Worm (Caenorhabditis elegans): ENCODE results near the gene T27F7.12.

The T27F7.12 gene

DNA sequence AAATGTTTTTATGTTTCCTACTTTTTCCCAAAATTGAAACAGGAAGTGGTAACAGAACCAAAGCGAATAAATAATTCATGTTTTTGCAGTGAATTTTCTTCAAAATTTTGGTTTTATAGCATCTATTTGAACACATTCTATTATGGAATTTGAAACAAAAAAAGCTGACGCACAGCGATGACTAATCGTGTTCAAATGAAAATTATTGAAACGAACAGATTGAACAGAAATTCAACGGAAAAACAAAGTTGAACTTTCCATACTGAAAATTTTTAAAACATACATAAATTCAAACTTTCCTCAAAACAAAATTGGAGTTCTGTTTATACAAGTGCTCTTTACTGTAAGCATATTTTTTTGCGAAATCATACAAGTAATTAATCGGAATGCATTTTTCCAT lies 22.1 kb downstream of the T27F7.12 start, which contains the start of gene F59A6.12:
Gene F59A6.12, minus strand, starts transcription at position 101 of the 400 bp plus-strand sequence.
- no peak for TF ChIP-seq mep-1 (tag; optimal IDR thresholded peaks at IDR 0.05)
- TF ChIP-seq snpc-4 (tag; optimal IDR thresholded peaks at IDR 0.05), result no peak
- TF ChIP-seq sptf-1 (tag; optimal IDR thresholded peaks at IDR 0.05), result no peak
- no peak for TF ChIP-seq zip-8 (tag; optimal IDR thresholded peaks at IDR 0.05)
- no peak for TF ChIP-seq pha-4 (tag; optimal IDR thresholded peaks at IDR 0.05)
- TF ChIP-seq nhr-76 (tag; optimal IDR thresholded peaks at IDR 0.05), result no peak
- no peak for TF ChIP-seq sem-2 (GFP tag; optimal IDR thresholded peaks at IDR 0.05)
- TF ChIP-seq unc-62 (GFP tag; optimal IDR thresholded peaks at IDR 0.05), result no peak
- no peak for TF ChIP-seq tbx-8 (GFP tag; optimal IDR thresholded peaks at IDR 0.05)
- no peak for TF ChIP-seq mab-5 (tag; optimal IDR thresholded peaks at IDR 0.05)
- TF ChIP-seq nhr-12 (tag; optimal IDR thresholded peaks at IDR 0.05), result no peak
- no peak for TF ChIP-seq ceh-39 (tag; optimal IDR thresholded peaks at IDR 0.05)
- TF ChIP-seq lin-13 (tag; optimal IDR thresholded peaks at IDR 0.05), result no peak
- no peak for TF ChIP-seq blmp-1 (tag; optimal IDR thresholded peaks at IDR 0.05)
- TF ChIP-seq ceh-83 (GFP tag; optimal IDR thresholded peaks at IDR 0.05), result no peak
- TF ChIP-seq elt-1 (tag; optimal IDR thresholded peaks at IDR 0.05; ENCODE audit: borderline replicate concordance, insufficient read depth), result no peak
- no peak for TF ChIP-seq ceh-43 (GFP tag; optimal IDR thresholded peaks at IDR 0.05)
- TF ChIP-seq nhr-28 (tag; optimal IDR thresholded peaks at IDR 0.05), result no peak
- no peak for TF ChIP-seq cnd-1 (tag; optimal IDR thresholded peaks at IDR 0.05)

DNA sequence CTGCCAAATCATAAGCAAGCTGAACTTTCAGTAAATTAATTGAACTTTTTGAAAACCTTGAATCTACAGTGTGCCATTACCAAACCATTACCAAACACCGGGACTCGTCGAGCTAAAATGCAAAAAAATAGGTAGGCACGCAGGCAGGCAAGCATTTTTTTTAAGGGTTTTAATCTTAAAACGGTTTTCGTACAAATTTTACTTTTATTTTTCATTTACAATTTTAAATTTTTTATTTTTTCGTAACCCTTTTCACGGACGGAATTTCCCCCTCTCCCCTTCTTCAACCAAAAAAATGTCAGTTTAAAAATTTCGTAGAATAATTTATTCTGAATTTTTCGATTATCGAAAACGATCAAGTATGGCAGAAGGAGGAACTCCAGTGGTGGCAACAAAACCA lies 24.5 kb downstream of the T27F7.12 start, which contains the start of gene F59A6.2:
Gene F59A6.2, plus strand, starts transcription at position 301 of the 400 bp plus-strand sequence.
- TF ChIP-seq mep-1 (tag; optimal IDR thresholded peaks at IDR 0.05) (no peak), unc-120 (tag; optimal IDR thresholded peaks at IDR 0.05; ENCODE audit: poor library complexity, severe bottlenecking) (no peak), pha-4 (tag; optimal IDR thresholded peaks at IDR 0.05) (no peak), ceh-43 (GFP tag; optimal IDR thresholded peaks at IDR 0.05) (no peak), lin-13 (tag; optimal IDR thresholded peaks at IDR 0.05) (no peak), M03D4.4 (tag; optimal IDR thresholded peaks at IDR 0.05) (no peak), unc-62 (GFP tag; optimal IDR thresholded peaks at IDR 0.05) (no peak), lsy-2 (tag; optimal IDR thresholded peaks at IDR 0.05) (no peak), zip-8 (tag; optimal IDR thresholded peaks at IDR 0.05) (no peak), bed-3 (GFP tag; optimal IDR thresholded peaks at IDR 0.05) (no peak), elt-3 (tag; optimal IDR thresholded peaks at IDR 0.05) (no peak), mab-5 (tag; optimal IDR thresholded peaks at IDR 0.05) (no peak), lin-32 (GFP tag; optimal IDR thresholded peaks at IDR 0.05) (no peak), flh-1 (GFP tag; optimal IDR thresholded peaks at IDR 0.05) (no peak)

DNA sequence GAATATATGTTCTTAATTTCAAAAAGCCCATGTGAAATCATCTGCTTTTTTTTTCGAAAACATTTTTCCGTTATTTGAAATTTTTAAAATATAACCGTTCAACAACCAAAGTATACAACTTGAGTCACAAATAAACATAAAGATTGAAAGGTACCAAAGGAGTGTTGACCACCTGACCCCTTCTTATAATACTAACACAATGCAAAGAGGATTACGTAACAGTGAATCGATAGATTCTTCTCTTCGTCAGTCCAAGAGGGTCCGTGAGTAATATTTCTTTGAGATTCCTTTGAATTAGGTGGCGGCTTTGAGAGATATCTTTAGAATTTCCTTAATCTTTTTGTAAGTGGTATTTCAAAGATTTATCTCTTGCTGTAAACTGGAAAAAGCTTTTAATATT lies 26.2 kb downstream of the T27F7.12 start:
- no peak for TF ChIP-seq tbx-8 (GFP tag; optimal IDR thresholded peaks at IDR 0.05)
- no peak for TF ChIP-seq mab-5 (tag; optimal IDR thresholded peaks at IDR 0.05)
- no peak for TF ChIP-seq bed-3 (GFP tag; optimal IDR thresholded peaks at IDR 0.05)
- TF ChIP-seq ceh-39 (tag; optimal IDR thresholded peaks at IDR 0.05), result peak; percentile 70
- no peak for TF ChIP-seq nhr-237 (tag; optimal IDR thresholded peaks at IDR 0.05)
- no peak for TF ChIP-seq cnd-1 (tag; optimal IDR thresholded peaks at IDR 0.05)
- no peak for TF ChIP-seq snpc-4 (tag; optimal IDR thresholded peaks at IDR 0.05)
- TF ChIP-seq zip-8 (tag; optimal IDR thresholded peaks at IDR 0.05), result peak; percentile 78
- peak; percentile 89 for TF ChIP-seq nhr-2 (tag; optimal IDR thresholded peaks at IDR 0.05)
- no peak for TF ChIP-seq ces-1 (GFP tag; optimal IDR thresholded peaks at IDR 0.05)
- no peak for TF ChIP-seq hlh-1 (tag; optimal IDR thresholded peaks at IDR 0.05)
- TF ChIP-seq lin-32 (GFP tag; optimal IDR thresholded peaks at IDR 0.05), result no peak
- no peak for TF ChIP-seq ceh-83 (GFP tag; optimal IDR thresholded peaks at IDR 0.05)
- TF ChIP-seq unc-62 (GFP tag; optimal IDR thresholded peaks at IDR 0.05), result no peak
- no peak for TF ChIP-seq ztf-11 (tag; optimal IDR thresholded peaks at IDR 0.05)
- TF ChIP-seq M03D4.4 (tag; optimal IDR thresholded peaks at IDR 0.05), result no peak
- no peak for TF ChIP-seq ham-2 (GFP tag; optimal IDR thresholded peaks at IDR 0.05)
- no peak for TF ChIP-seq nhr-28 (tag; optimal IDR thresholded peaks at IDR 0.05)
- no peak for TF ChIP-seq elt-1 (tag; optimal IDR thresholded peaks at IDR 0.05; ENCODE audit: borderline replicate concordance, insufficient read depth)
- TF ChIP-seq mep-1 (tag; optimal IDR thresholded peaks at IDR 0.05), result no peak
- no peak for TF ChIP-seq mls-2 (tag; optimal IDR thresholded peaks at IDR 0.05)
- no peak for TF ChIP-seq elt-3 (tag; optimal IDR thresholded peaks at IDR 0.05)
- no peak for TF ChIP-seq nhr-12 (tag; optimal IDR thresholded peaks at IDR 0.05)
- no peak for TF ChIP-seq lin-13 (tag; optimal IDR thresholded peaks at IDR 0.05)
- TF ChIP-seq flh-1 (GFP tag; optimal IDR thresholded peaks at IDR 0.05), result no peak
- no peak for TF ChIP-seq unc-39 (tag; optimal IDR thresholded peaks at IDR 0.05)

Measured in whole organism, mixed stage, embryonic.